Fruit fly (Drosophila melanogaster) whole organism, prepupa: ENCODE data around the gene Atg1.
A peak's percentile ranks its signal among the peaks of the same experiment; 100 is the strongest.

Experiments used
- CG10669 ChIP-seq: fragments of 200-800 bp; sonication (Bioruptor generic); optimal IDR thresholded peaks from 3 replicates; lab custom pipeline; 2018; ENCODE audit warnings: missing biosample characterization, mild to moderate bottlenecking, missing genetic modification characterization, moderate library complexity
- CG11294 ChIP-seq: fragments of 200-800 bp; sonication (Bioruptor generic); IDR thresholded peaks from 2 replicates; pipeline ENCODE4 v1.3.6; 2022; ENCODE audit warnings: missing biosample characterization, missing genetic modification characterization
- CG11762 ChIP-seq: fragments of 200-800 bp; sonication (Bioruptor generic); optimal IDR thresholded peaks from 3 replicates; lab custom pipeline; 2016; ENCODE audit warnings: missing biosample characterization, missing genetic modification characterization; ENCODE audit not compliant: insufficient read depth
- CG11902 ChIP-seq: fragments of 200-800 bp; sonication (Bioruptor generic); optimal IDR thresholded peaks from 3 replicates; lab custom pipeline; 2016; ENCODE audit warnings: missing biosample characterization, missing genetic modification characterization
- CG1621 ChIP-seq: fragments of 200-800 bp; sonication (Bioruptor generic); optimal IDR thresholded peaks from 3 replicates; lab custom pipeline; 2018; ENCODE audit warnings: missing biosample characterization, mild to moderate bottlenecking, missing genetic modification characterization
- CG16779 ChIP-seq: fragments of 200-800 bp; sonication (Bioruptor generic); optimal IDR thresholded peaks from 3 replicates; lab custom pipeline; 2017; ENCODE audit warnings: missing biosample characterization, mild to moderate bottlenecking, missing genetic modification characterization
- CG3032 ChIP-seq: fragments of 200-800 bp; optimal IDR thresholded peaks from 2 replicates; lab custom pipeline; 2019; ENCODE audit warnings: missing biosample characterization, mild to moderate bottlenecking, missing genetic modification characterization, moderate library complexity
- CG32006 ChIP-seq: fragments of 200-800 bp; sonication (Bioruptor generic); optimal IDR thresholded peaks from 3 replicates; lab custom pipeline; 2017; ENCODE audit warnings: missing biosample characterization, mild to moderate bottlenecking, missing genetic modification characterization
- CG3919 ChIP-seq: fragments of 200-800 bp; sonication (Bioruptor generic); optimal IDR thresholded peaks from 3 replicates; lab custom pipeline; 2016; ENCODE audit warnings: missing biosample characterization, missing genetic modification characterization
- CG4318 ChIP-seq: fragments of 200-800 bp; sonication (Bioruptor generic); optimal IDR thresholded peaks from 3 replicates; lab custom pipeline; 2017; ENCODE audit warnings: missing biosample characterization, mild to moderate bottlenecking, missing genetic modification characterization
- CG6163 ChIP-seq: fragments of 200-800 bp; sonication (Bioruptor generic); IDR thresholded peaks from 3 replicates; pipeline ENCODE4 v1.3.6; 2022; ENCODE audit warnings: missing biosample characterization, missing genetic modification characterization
- CG6792 ChIP-seq: fragments of 200-800 bp; sonication (Bioruptor generic); optimal IDR thresholded peaks from 3 replicates; lab custom pipeline; 2016; ENCODE audit warnings: missing biosample characterization, missing genetic modification characterization
- CG6808 ChIP-seq: fragments of 200-800 bp; sonication (Bioruptor generic); optimal IDR thresholded peaks from 3 replicates; lab custom pipeline; 2017; ENCODE audit warnings: missing biosample characterization, missing genetic modification characterization, mild to moderate bottlenecking, moderate library complexity, missing genetic modification reagents
- CG7368 ChIP-seq: fragments of 200-800 bp; sonication (Bioruptor generic); optimal IDR thresholded peaks from 3 replicates; lab custom pipeline; 2016; ENCODE audit warnings: missing biosample characterization, missing genetic modification characterization
- CG8119 ChIP-seq: fragments of 200-800 bp; sonication (Bioruptor generic); IDR thresholded peaks from 3 replicates; pipeline ENCODE4 v1.3.6; 2022; ENCODE audit warnings: missing biosample characterization, missing genetic modification characterization
- Eip75B ChIP-seq: fragments of 200-800 bp; sonication (Bioruptor generic); optimal IDR thresholded peaks from 3 replicates; lab custom pipeline; 2016; ENCODE audit warnings: missing biosample characterization, missing genetic modification characterization
- Eip78C ChIP-seq: fragments of 200-800 bp; sonication (Bioruptor generic); peaks from one replicate; lab custom pipeline; 2016; ENCODE audit warnings: missing biosample characterization, missing genetic modification characterization
- Eip93F ChIP-seq: fragments of 200-800 bp; sonication (Bioruptor generic); optimal IDR thresholded peaks from 2 replicates; lab custom pipeline; 2016; ENCODE audit warnings: missing biosample characterization, mild to moderate bottlenecking, missing genetic modification characterization
- Ets96B ChIP-seq: fragments of 200-800 bp; optimal IDR thresholded peaks from 2 replicates; lab custom pipeline; 2019; ENCODE audit warnings: missing biosample characterization, mild to moderate bottlenecking, missing genetic modification characterization, moderate library complexity
- Gug ChIP-seq: fragments of 200-800 bp; sonication (Bioruptor generic); IDR thresholded peaks from 2 replicates; pipeline ENCODE4 v1.3.6; 2022; ENCODE audit warnings: missing biosample characterization, missing genetic modification characterization
- Hr38 ChIP-seq: sonication (Bioruptor generic); optimal IDR thresholded peaks from 2 replicates; lab custom pipeline; 2016; ENCODE audit warnings: missing biosample characterization, missing genetic modification characterization
- Hr39 ChIP-seq: fragments of 200-800 bp; sonication (Bioruptor generic); optimal IDR thresholded peaks from 2 replicates; lab custom pipeline; 2016; ENCODE audit warnings: missing biosample characterization, missing genetic modification characterization
- Hr4 ChIP-seq: fragments of 200-800 bp; sonication (Bioruptor generic); optimal IDR thresholded peaks from 3 replicates; lab custom pipeline; 2016; ENCODE audit warnings: missing biosample characterization, missing genetic modification characterization
- Met ChIP-seq: fragments of 200-800 bp; sonication (Bioruptor generic); optimal IDR thresholded peaks from 3 replicates; lab custom pipeline; 2016; ENCODE audit warnings: missing biosample characterization, missing genetic modification characterization
- Smox ChIP-seq: fragments of 200-800 bp; sonication (Bioruptor generic); optimal IDR thresholded peaks from 3 replicates; lab custom pipeline; 2016; ENCODE audit warnings: missing biosample characterization, missing genetic modification characterization
- Sox14 ChIP-seq: fragments of 200-800 bp; sonication (Bioruptor generic); optimal IDR thresholded peaks from 3 replicates; lab custom pipeline; 2016; ENCODE audit warnings: missing biosample characterization, missing genetic modification characterization
- Sox15 ChIP-seq: fragments of 200-800 bp; sonication (Bioruptor generic); optimal IDR thresholded peaks from 3 replicates; lab custom pipeline; 2016; ENCODE audit warnings: missing biosample characterization, missing genetic modification characterization
- achi ChIP-seq: fragments of 200-800 bp; sonication (Bioruptor generic); optimal IDR thresholded peaks from 3 replicates; lab custom pipeline; 2016; ENCODE audit warnings: missing biosample characterization, missing genetic modification characterization
- acj6 ChIP-seq: fragments of 200-800 bp; sonication (Bioruptor generic); optimal IDR thresholded peaks from 3 replicates; lab custom pipeline; 2016; ENCODE audit warnings: missing biosample characterization, missing genetic modification characterization
- cyc ChIP-seq: fragments of 200-800 bp; sonication (Bioruptor generic); optimal IDR thresholded peaks from 3 replicates; lab custom pipeline; 2016; ENCODE audit warnings: missing biosample characterization, missing genetic modification characterization
- dac ChIP-seq: fragments of 200-800 bp; sonication (Bioruptor generic); optimal IDR thresholded peaks from 2 replicates; lab custom pipeline; 2017; ENCODE audit warnings: missing biosample characterization, mild to moderate bottlenecking, missing genetic modification characterization
- dsx ChIP-seq: fragments of 200-800 bp; optimal IDR thresholded peaks from 3 replicates; lab custom pipeline; 2019; ENCODE audit warnings: missing biosample characterization, mild to moderate bottlenecking, missing genetic modification characterization, moderate library complexity; ENCODE audit not compliant: poor library complexity, severe bottlenecking
- eg ChIP-seq: fragments of 200-800 bp; sonication (Bioruptor generic); IDR thresholded peaks from 3 replicates; pipeline ENCODE4 v1.3.6; 2022; ENCODE audit warnings: missing biosample characterization, missing genetic modification characterization
- esn ChIP-seq: fragments of 200-800 bp; sonication (Bioruptor generic); optimal IDR thresholded peaks from 2 replicates; lab custom pipeline; 2016; ENCODE audit warnings: missing biosample characterization, mild to moderate bottlenecking, missing genetic modification characterization, moderate library complexity
- fd59A ChIP-seq: fragments of 200-800 bp; sonication (Bioruptor generic); optimal IDR thresholded peaks from 2 replicates; lab custom pipeline; 2017; ENCODE audit warnings: missing biosample characterization, mild to moderate bottlenecking, missing genetic modification characterization, missing genetic modification reagents
- fd85E ChIP-seq: fragments of 200-800 bp; sonication (Bioruptor generic); optimal IDR thresholded peaks from 3 replicates; lab custom pipeline; 2016; ENCODE audit warnings: missing biosample characterization, missing genetic modification characterization
- fkh ChIP-seq: fragments of 200-800 bp; sonication (Bioruptor generic); optimal IDR thresholded peaks from 3 replicates; lab custom pipeline; 2017; ENCODE audit warnings: missing biosample characterization, mild to moderate bottlenecking, missing genetic modification characterization, moderate library complexity
- lz ChIP-seq: fragments of 200-800 bp; sonication (Bioruptor generic); optimal IDR thresholded peaks from 3 replicates; lab custom pipeline; 2016; ENCODE audit warnings: missing biosample characterization, missing genetic modification characterization
- net ChIP-seq: fragments of 200-800 bp; sonication (Bioruptor generic); optimal IDR thresholded peaks from 3 replicates; lab custom pipeline; 2016; ENCODE audit warnings: missing biosample characterization, missing genetic modification characterization
- svp ChIP-seq: fragments of 200-800 bp; sonication (Bioruptor generic); peaks from one replicate; lab custom pipeline; 2016; ENCODE audit warnings: missing biosample characterization, missing genetic modification characterization
- topi ChIP-seq: fragments of 200-800 bp; sonication (Bioruptor generic); optimal IDR thresholded peaks from 3 replicates; lab custom pipeline; 2016; ENCODE audit warnings: missing biosample characterization, missing genetic modification characterization
- vri ChIP-seq: fragments of 200-800 bp; sonication (Bioruptor generic); optimal IDR thresholded peaks from 3 replicates; lab custom pipeline; 2016; ENCODE audit warnings: missing biosample characterization, mild to moderate bottlenecking, missing genetic modification characterization

The Atg1 gene

dm6 chr3L:12772740-12773686, 31.9 kb downstream of the Atg1 start, which contains the start of gene Hip1:
TSS of gene Hip1 (minus strand) at chr3L:12773573.
- TF ChIP-seq CG6163 (GFP tag; lab: Robert Waterston, UW) (no peak), eg (GFP tag; lab: Robert Waterston, UW) (no peak), Hr38 (no peak)
- TF ChIP-seq, all 60 proteins: peak for 0

- no peak for TF ChIP-seq Met (GFP tag; lab: Kevin White, UChicago)
- TF ChIP-seq Eip93F (GFP tag; lab: Kevin White, UChicago): peak; percentile 17
- peak; percentile 99 for TF ChIP-seq fkh (GFP tag; lab: Kevin White, UChicago)
- TF ChIP-seq, all 60 proteins: peak for 2
Measured at dm6 chr3L:12754769-12755189, 50.1 kb downstream of the Atg1 start, which contains the start of the genes CG10973 and Vps13D. TSS of gene CG10973 (minus strand) at chr3L:12754774. TSS of gene Vps13D (plus strand) at chr3L:12755049.

- TF ChIP-seq fd85E: peak; percentile 82
- TF ChIP-seq Eip75B (GFP tag; lab: Kevin White, UChicago): peak; percentile 88
- TF ChIP-seq Eip78C (GFP tag; lab: Kevin White, UChicago): peak; percentile 97
- TF ChIP-seq dac: peak; percentile 89
- peak; percentile 39 for TF ChIP-seq Eip93F (GFP tag; lab: Kevin White, UChicago)
- TF ChIP-seq CG6163 (GFP tag; lab: Robert Waterston, UW): no peak
- peak; percentile 80 for TF ChIP-seq Hr39 (GFP tag; lab: Kevin White, UChicago)
- no peak for TF ChIP-seq Met (GFP tag; lab: Kevin White, UChicago)
- peak; percentile 91 for TF ChIP-seq Sox14 (GFP tag; lab: Kevin White, UChicago)
- TF ChIP-seq CG11902 (GFP tag; lab: Kevin White, UChicago): peak; percentile 71
- no peak for TF ChIP-seq CG3919 (GFP tag; lab: Kevin White, UChicago)
- TF ChIP-seq Hr4: peak; percentile 96
- TF ChIP-seq Sox15 (GFP tag; lab: Kevin White, UChicago): peak; percentile 68
- TF ChIP-seq achi (GFP tag; lab: Kevin White, UChicago): peak; percentile 84
- TF ChIP-seq vri (GFP tag; lab: Kevin White, UChicago): peak; percentile 78
- no peak for TF ChIP-seq CG11294 (GFP tag; lab: Robert Waterston, UW)
- TF ChIP-seq CG7368 (GFP tag; lab: Kevin White, UChicago): peak; percentile 87
- TF ChIP-seq esn (GFP tag; lab: Kevin White, UChicago): peak; percentile 86
- no peak for TF ChIP-seq CG6808 (GFP tag; lab: Kevin White, UChicago)
- peak; percentile 85 for TF ChIP-seq Ets96B (tag; lab: Kevin White, UChicago)
- TF ChIP-seq net (GFP tag; lab: Kevin White, UChicago): no peak
- TF ChIP-seq dsx (GFP tag; lab: Kevin White, UChicago): peak; percentile 76
- peak; percentile 81 for TF ChIP-seq CG6792 (GFP tag; lab: Kevin White, UChicago)
- TF ChIP-seq fd59A (GFP tag; lab: Kevin White, UChicago): no peak
- peak; percentile 84 for TF ChIP-seq acj6 (GFP tag; lab: Kevin White, UChicago)
- TF ChIP-seq Gug (GFP tag; lab: Robert Waterston, UW): peak; percentile 83; the same call in 1 of the 2 replicates
- peak; percentile 70 for TF ChIP-seq CG3032 (tag; lab: Kevin White, UChicago)
- TF ChIP-seq CG32006 (GFP tag; lab: Kevin White, UChicago): peak; percentile 95
- TF ChIP-seq CG16779: no peak
- TF ChIP-seq CG4318 (GFP tag; lab: Kevin White, UChicago): no peak
- no peak for TF ChIP-seq eg (GFP tag; lab: Robert Waterston, UW)
- peak; percentile 86 for TF ChIP-seq topi
- peak; percentile 80 for TF ChIP-seq CG11762 (GFP tag; lab: Kevin White, UChicago)
- TF ChIP-seq CG1621 (tag; lab: Kevin White, UChicago): no peak
- peak; percentile 37 for TF ChIP-seq fkh (GFP tag; lab: Kevin White, UChicago)
- TF ChIP-seq Smox (GFP tag; lab: Kevin White, UChicago): no peak
- no peak; the same call in 1 of the 3 replicates for TF ChIP-seq CG8119
- TF ChIP-seq cyc: peak; percentile 80
- TF ChIP-seq CG10669: peak; percentile 89
- TF ChIP-seq svp: no peak
- TF ChIP-seq lz (GFP tag; lab: Kevin White, UChicago): peak; percentile 82
Measured at dm6 chr3L:12749567-12750535, 55.1 kb downstream of the Atg1 start, which contains the start of the genes Klc and CG10984. TSS of gene Klc (minus strand) at chr3L:12750056. TSS of gene CG10984 (plus strand) at chr3L:12750119.
